Fruit fly (Drosophila melanogaster): ENCODE results near the gene CG12974.

CG12974 gene

DNA sequence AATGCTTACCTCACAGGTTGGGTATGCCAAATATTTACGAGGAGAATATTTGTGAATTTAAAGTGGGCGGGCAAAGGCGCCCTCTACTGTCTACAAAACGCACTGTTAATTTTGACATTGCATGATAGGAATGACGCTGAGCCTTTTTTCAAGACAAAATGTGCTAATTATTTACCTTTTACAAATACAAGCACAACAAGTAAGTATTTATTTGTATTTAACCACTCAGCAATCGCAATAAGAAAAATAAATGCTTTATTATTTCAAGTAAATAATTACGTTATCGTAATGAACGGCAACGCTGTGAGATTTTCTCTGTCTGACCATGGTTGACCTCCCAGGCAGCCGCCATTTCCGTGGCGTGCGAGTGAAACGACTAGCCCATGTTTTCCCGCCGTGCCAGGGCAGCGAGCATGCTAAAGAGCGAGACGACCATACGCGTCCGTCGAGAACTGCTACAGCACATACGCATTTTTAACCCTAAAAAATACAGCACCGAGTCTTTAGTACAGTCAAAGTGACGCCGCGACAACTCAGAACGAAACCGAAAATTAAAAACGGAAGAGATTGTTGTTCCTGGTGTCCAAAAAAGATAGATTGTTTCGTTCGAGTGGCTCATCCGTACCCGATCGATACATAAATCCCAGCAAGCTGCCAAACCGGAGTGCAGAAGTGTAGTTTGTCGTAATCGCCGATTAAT lies at the start of gene CG12974, which contains the start of gene pzg (continued):
- TF ChIP-seq lz (GFP tag; optimal IDR thresholded peaks at IDR 0.05) (peak; percentile 63), CG4318 (GFP tag; optimal IDR thresholded peaks at IDR 0.05) (peak; percentile 23), CG8119 (GFP tag; IDR thresholded peaks at IDR 0.05) (no peak), eg (GFP tag; IDR thresholded peaks at IDR 0.05) (peak; percentile 66), Blimp-1 (GFP tag; optimal IDR thresholded peaks at IDR 0.05) (peak; percentile 56), CG9139 (GFP tag; optimal IDR thresholded peaks at IDR 0.05) (peak; percentile 11), topi (GFP tag; optimal IDR thresholded peaks at IDR 0.05) (peak; percentile 70), Sox102F (GFP tag; optimal IDR thresholded peaks at IDR 0.05) (peak; percentile 16), CG6808 (GFP tag; optimal IDR thresholded peaks at IDR 0.05) (no peak)

DNA sequence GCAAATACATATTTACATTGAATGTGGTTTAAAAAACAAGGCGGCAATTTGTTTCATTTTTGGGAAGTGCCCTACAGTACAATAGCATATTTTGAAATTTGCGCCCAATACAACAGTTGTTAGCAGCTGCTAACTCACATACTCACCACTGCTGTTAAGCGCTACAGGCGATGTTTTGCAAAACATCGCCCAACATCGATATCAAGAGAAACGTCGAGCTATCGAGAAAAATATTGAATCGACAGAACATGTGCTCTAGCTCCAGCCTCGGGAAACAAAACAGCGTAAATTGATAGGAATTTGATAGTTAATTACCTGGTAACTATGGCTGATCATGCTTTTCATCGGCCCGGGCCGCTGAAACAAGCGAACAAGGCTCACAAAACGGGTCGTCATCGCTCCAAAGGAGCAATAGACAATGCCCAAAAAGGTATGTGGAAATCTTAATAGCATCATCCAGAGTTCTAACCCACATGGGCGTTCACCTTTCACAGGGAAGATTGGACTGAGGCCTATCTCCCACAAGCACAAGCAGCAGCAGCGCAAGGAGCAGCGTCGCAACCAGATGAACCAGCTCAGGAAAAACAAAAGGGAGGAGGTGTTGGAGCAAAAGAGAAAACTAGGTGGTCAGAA lies 49.4 kb upstream of the CG12974 start, which contains the start of gene Tsr1:
Gene Tsr1, plus strand, starts transcription at position 217 of the 633 bp plus-strand sequence.
- TF ChIP-seq CG7368 (GFP tag; optimal IDR thresholded peaks at IDR 0.05), result no peak
- TF ChIP-seq Ets96B (tag; optimal IDR thresholded peaks at IDR 0.05), result no peak
- TF ChIP-seq CG10631 (GFP tag; optimal IDR thresholded peaks at IDR 0.05), result no peak
- TF ChIP-seq spab (GFP tag; optimal IDR thresholded peaks at IDR 0.05), result no peak
- TF ChIP-seq fd59A (GFP tag; optimal IDR thresholded peaks at IDR 0.05), result no peak
- TF ChIP-seq CG11294 (GFP tag; IDR thresholded peaks at IDR 0.05), result no peak
- no peak for TF ChIP-seq CG32006 (GFP tag; optimal IDR thresholded peaks at IDR 0.05)
- TF ChIP-seq CG6792 (GFP tag; optimal IDR thresholded peaks at IDR 0.05), result no peak
- TF ChIP-seq achi (GFP tag; optimal IDR thresholded peaks at IDR 0.05), result no peak
- TF ChIP-seq CG6854 (GFP tag; optimal IDR thresholded peaks at IDR 0.05), result no peak
- TF ChIP-seq svp (GFP tag), result no peak
- TF ChIP-seq Sox102F (GFP tag; optimal IDR thresholded peaks at IDR 0.05), result no peak
- no peak for TF ChIP-seq lz (GFP tag; optimal IDR thresholded peaks at IDR 0.05)
- TF ChIP-seq dsx (GFP tag; optimal IDR thresholded peaks at IDR 0.05; ENCODE audit: poor library complexity, severe bottlenecking), result no peak
- TF ChIP-seq Sox15 (GFP tag; optimal IDR thresholded peaks at IDR 0.05), result no peak
- no peak for TF ChIP-seq net (GFP tag; optimal IDR thresholded peaks at IDR 0.05)
- no peak for TF ChIP-seq cyc (GFP tag; optimal IDR thresholded peaks at IDR 0.05)

DNA sequence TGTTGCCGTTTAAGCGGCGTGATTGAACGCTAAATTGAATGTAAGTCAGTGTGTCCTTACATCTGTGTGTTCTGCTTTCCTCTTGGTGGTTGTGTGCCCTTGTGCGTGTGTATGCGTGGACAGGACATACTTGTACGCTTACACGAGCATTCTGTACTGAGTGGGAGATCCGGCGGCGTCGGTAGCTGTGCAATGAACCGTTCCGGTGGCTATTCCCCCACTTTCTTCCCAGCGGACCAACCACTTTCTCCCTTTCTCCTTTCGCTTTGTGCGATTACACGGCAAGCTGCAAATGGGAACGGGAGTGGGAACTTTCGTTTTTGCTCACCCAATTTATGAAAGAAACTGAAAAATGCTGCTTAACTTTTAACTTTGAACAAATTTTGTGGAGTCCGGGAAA lies 39.0 kb upstream of the CG12974 start:
- TF ChIP-seq Sox102F (GFP tag; optimal IDR thresholded peaks at IDR 0.05) (no peak), acj6 (GFP tag; optimal IDR thresholded peaks at IDR 0.05) (no peak), esn (GFP tag; optimal IDR thresholded peaks at IDR 0.05) (no peak), CG4318 (GFP tag; optimal IDR thresholded peaks at IDR 0.05) (no peak), dsx (GFP tag; optimal IDR thresholded peaks at IDR 0.05; ENCODE audit: poor library complexity, severe bottlenecking) (no peak), Sox15 (GFP tag; optimal IDR thresholded peaks at IDR 0.05) (no peak), pdm3 (GFP tag; optimal IDR thresholded peaks at IDR 0.05) (no peak), CG6854 (GFP tag; optimal IDR thresholded peaks at IDR 0.05) (no peak), Ets21C (GFP tag; optimal IDR thresholded peaks at IDR 0.05) (no peak), achi (GFP tag; optimal IDR thresholded peaks at IDR 0.05) (no peak), CG8119 (GFP tag; IDR thresholded peaks at IDR 0.05) (no peak), Sox14 (GFP tag; optimal IDR thresholded peaks at IDR 0.05) (no peak), CG16779 (tag; optimal IDR thresholded peaks at IDR 0.05) (no peak), CG3032 (tag; optimal IDR thresholded peaks at IDR 0.05) (no peak), CG11762 (GFP tag; optimal IDR thresholded peaks at IDR 0.05; ENCODE audit: insufficient read depth) (no peak), Met (GFP tag; optimal IDR thresholded peaks at IDR 0.05) (no peak), CG6276 (GFP tag; optimal IDR thresholded peaks at IDR 0.05) (no peak), Eip78C (GFP tag) (no peak), CG10631 (GFP tag; optimal IDR thresholded peaks at IDR 0.05) (no peak), CG9139 (GFP tag; optimal IDR thresholded peaks at IDR 0.05) (no peak)

Measured in whole organism, prepupa.